Fruit fly (Drosophila melanogaster): ENCODE results near the gene omd.

The omd gene

dm6 chr3R:13644778-13645660 is 42.0 kb downstream of the omd start:
- TF ChIP-seq CG17801 (GFP tag; optimal IDR thresholded peaks at IDR 0.05; ENCODE audit: partially characterized antibody), result peak; percentile 43

DNA sequence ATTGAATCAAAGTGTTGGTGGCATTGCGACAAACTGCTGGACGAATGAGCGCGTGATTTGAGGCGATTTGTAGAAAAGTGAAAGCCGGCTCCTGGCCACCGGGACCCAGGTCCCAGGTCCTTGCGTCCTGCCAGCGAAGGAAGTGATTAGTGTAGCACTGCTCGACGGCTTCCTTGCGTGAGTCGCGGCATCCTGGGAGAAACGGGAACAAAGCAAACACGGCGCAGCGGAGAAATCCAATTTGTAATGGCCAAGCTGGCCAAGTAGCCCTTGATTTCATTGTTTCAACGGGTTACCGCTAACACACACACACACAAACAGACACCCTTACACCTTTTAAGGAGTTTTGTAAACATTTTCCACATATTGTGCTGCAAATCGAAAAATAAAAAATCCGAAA is 55.4 kb downstream of the omd start, which contains the start of gene CG10841:
CG10841 (plus strand) TSS at position 301 of the 400 bp plus-strand sequence.
- no peak for TF ChIP-seq CG17801 (GFP tag; optimal IDR thresholded peaks at IDR 0.05; ENCODE audit: partially characterized antibody)
